Worm (Caenorhabditis elegans) whole organism, L1 larva: ENCODE results near the gene sma-3.
A peak's percentile ranks its signal among the peaks of the same experiment; 100 is the strongest.

Experiments
- C34B4.2 ChIP-seq: sonication (generic microtip); optimal IDR thresholded peaks from 2 replicates; lab custom pipeline; 2017; ENCODE audit warnings: mild to moderate bottlenecking, missing genetic modification characterization, missing compliant biosample characterization
- alr-1 ChIP-seq: fragments of 200-800 bp; sonication (Bioruptor generic); optimal IDR thresholded peaks from 2 replicates; lab custom pipeline; 2018; ENCODE audit warnings: borderline replicate concordance, mild to moderate bottlenecking, missing genetic modification characterization, missing compliant biosample characterization
- blmp-1 ChIP-seq: fragments of 150-350 bp; optimal IDR thresholded peaks from 2 replicates; lab custom pipeline; 2014; ENCODE audit warnings: missing biosample characterization, missing genetic modification characterization
- ceh-63 ChIP-seq: fragments of 200-800 bp; sonication (Bioruptor generic); optimal IDR thresholded peaks from 2 replicates; lab custom pipeline; 2018; ENCODE audit warnings: mild to moderate bottlenecking, missing genetic modification characterization, missing compliant biosample characterization
- ceh-8 ChIP-seq: fragments of 200-800 bp; sonication (Bioruptor generic); optimal IDR thresholded peaks from 2 replicates; lab custom pipeline; 2018; ENCODE audit warnings: mild to moderate bottlenecking, missing genetic modification characterization, moderate library complexity, missing compliant biosample characterization
- ceh-82 ChIP-seq, 3 experiments: fragments of 150-350 bp in 1 of 3; sonication (generic microtip) in 2 of 3; optimal IDR thresholded peaks; 2 replicates each; lab custom pipeline; 2014 to 2017; ENCODE audit warnings: missing biosample characterization in 3 of 3, missing genetic modification characterization in 3 of 3
- ceh-88 ChIP-seq: fragments of 200-800 bp; sonication (Bioruptor generic); IDR thresholded peaks from 2 replicates; pipeline ENCODE4 v1.3.6; 2022; ENCODE audit warnings: missing genetic modification characterization, missing compliant biosample characterization
- ceh-90 ChIP-seq: sonication (generic microtip); optimal IDR thresholded peaks from 2 replicates; lab custom pipeline; 2016; ENCODE audit warnings: missing genetic modification characterization, missing compliant biosample characterization
- dsc-1 ChIP-seq: sonication (generic microtip); optimal IDR thresholded peaks from 2 replicates; lab custom pipeline; 2016; ENCODE audit warnings: mild to moderate bottlenecking, missing genetic modification characterization, missing compliant biosample characterization
- efl-1 ChIP-seq, 4 experiments: fragments of 150-350 bp; optimal IDR thresholded peaks in 3 of 4; peaks in 1 of 4; 1 replicate in 1 of 4; 2 replicates in 3 of 4; lab custom pipeline; 2014; ENCODE audit warnings: missing biosample characterization in 2 of 4, missing genetic modification characterization in 2 of 4, missing genetic modification reagents in 2 of 4
- egl-27 ChIP-seq, 2 experiments: fragments of 150-350 bp in 1 of 2; sonication (generic microtip); optimal IDR thresholded peaks; 3 replicates each; lab custom pipeline; 2017 to 2018; ENCODE audit warnings: missing biosample characterization in 2 of 2, missing genetic modification characterization in 2 of 2, missing genetic modification reagents in 2 of 2
- elt-3 ChIP-seq, 6 experiments: fragments of 150-350 bp in 1 of 6; sonication (generic microtip); optimal IDR thresholded peaks; 2 replicates each; lab custom pipeline; 2017 to 2018; ENCODE audit warnings: missing biosample characterization in 6 of 6, missing genetic modification characterization in 6 of 6, inconsistent platforms in 1 of 6
- ets-5 ChIP-seq: fragments of 200-800 bp; sonication (Bioruptor generic); IDR thresholded peaks from 2 replicates; pipeline ENCODE4 v1.3.6; 2022; ENCODE audit warnings: missing genetic modification characterization, missing compliant biosample characterization
- fkh-8 ChIP-seq: sonication (generic microtip); optimal IDR thresholded peaks from 2 replicates; lab custom pipeline; 2016; ENCODE audit warnings: mild to moderate bottlenecking, missing genetic modification characterization, missing compliant biosample characterization
- grh-1 ChIP-seq: fragments of 200-800 bp; sonication (Bioruptor generic); IDR thresholded peaks from 2 replicates; pipeline ENCODE4 v1.3.6; 2022; ENCODE audit warnings: missing genetic modification reagents, missing genetic modification characterization, missing compliant biosample characterization
- hlh-17 ChIP-seq: fragments of 200-800 bp; sonication (Bioruptor generic); optimal IDR thresholded peaks from 2 replicates; lab custom pipeline; 2018; ENCODE audit warnings: missing genetic modification characterization, mild to moderate bottlenecking, missing compliant biosample characterization, moderate library complexity, borderline replicate concordance
- isw-1 ChIP-seq: fragments of 200-800 bp; sonication (Bioruptor generic); IDR thresholded peaks from 2 replicates; pipeline ENCODE4 v1.3.6; 2022; ENCODE audit warnings: missing genetic modification characterization, missing compliant biosample characterization
- jun-1 ChIP-seq: fragments of 150-350 bp; optimal IDR thresholded peaks from 2 replicates; lab custom pipeline; 2014; ENCODE audit warnings: missing biosample characterization, missing genetic modification reagents, missing genetic modification characterization
- lin-13 ChIP-seq: fragments of 150-350 bp; optimal IDR thresholded peaks from 2 replicates; lab custom pipeline; 2014; ENCODE audit warnings: missing biosample characterization, missing genetic modification reagents, missing genetic modification characterization
- lin-14 ChIP-seq: fragments of 200-800 bp; sonication (Bioruptor generic); optimal IDR thresholded peaks from 2 replicates; lab custom pipeline; 2018; ENCODE audit warnings: mild to moderate bottlenecking, missing genetic modification characterization, moderate library complexity, missing compliant biosample characterization
- lin-39 ChIP-seq: fragments of 150-350 bp; optimal IDR thresholded peaks from 2 replicates; lab custom pipeline; 2014; ENCODE audit warnings: missing biosample characterization, missing genetic modification reagents, missing genetic modification characterization
- mef-2 ChIP-seq: fragments of 150-350 bp; optimal IDR thresholded peaks from 2 replicates; lab custom pipeline; 2014; ENCODE audit warnings: missing biosample characterization, missing genetic modification characterization
- nhr-12 ChIP-seq: sonication (generic microtip); optimal IDR thresholded peaks from 2 replicates; lab custom pipeline; 2017; ENCODE audit warnings: missing biosample characterization, missing genetic modification characterization
- nhr-19 ChIP-seq: fragments of 200-800 bp; sonication (Bioruptor generic); conservative IDR thresholded peaks from 2 replicates; pipeline ENCODE4 v1.3.6; 2022; ENCODE audit warnings: missing genetic modification characterization, missing compliant biosample characterization
- nhr-20 ChIP-seq: sonication (generic microtip); optimal IDR thresholded peaks from 2 replicates; lab custom pipeline; 2016; ENCODE audit warnings: mild to moderate bottlenecking, missing genetic modification characterization, missing compliant biosample characterization
- nhr-28 ChIP-seq: fragments of 150-350 bp; optimal IDR thresholded peaks from 2 replicates; lab custom pipeline; 2014; ENCODE audit warnings: missing biosample characterization, missing genetic modification characterization
- nhr-47 ChIP-seq: sonication (generic microtip); optimal IDR thresholded peaks from 2 replicates; lab custom pipeline; 2016; ENCODE audit warnings: mild to moderate bottlenecking, missing genetic modification characterization, moderate library complexity, missing compliant biosample characterization
- nhr-71 ChIP-seq: sonication (generic microtip); optimal IDR thresholded peaks from 2 replicates; lab custom pipeline; 2016; ENCODE audit warnings: mild to moderate bottlenecking, missing genetic modification characterization, moderate library complexity, missing compliant biosample characterization
- nhr-85 ChIP-seq: sonication (generic microtip); peaks from one replicate; lab custom pipeline; 2016; ENCODE audit warnings: missing genetic modification characterization, inconsistent platforms, missing compliant biosample characterization
- pqm-1 ChIP-seq: sonication (generic microtip); optimal IDR thresholded peaks from 3 replicates; lab custom pipeline; 2017; ENCODE audit warnings: missing biosample characterization, missing genetic modification characterization
- rnt-1 ChIP-seq: sonication (generic microtip); optimal IDR thresholded peaks from 2 replicates; lab custom pipeline; 2016; ENCODE audit warnings: mild to moderate bottlenecking, missing genetic modification characterization, moderate library complexity, missing compliant biosample characterization
- snu-23 ChIP-seq: sonication (generic microtip); optimal IDR thresholded peaks from 2 replicates; lab custom pipeline; 2016; ENCODE audit warnings: missing genetic modification characterization, missing compliant biosample characterization
- sptf-1 ChIP-seq: fragments of 150-350 bp; optimal IDR thresholded peaks from 2 replicates; lab custom pipeline; 2014; ENCODE audit warnings: missing biosample characterization, missing genetic modification characterization
- tbx-2 ChIP-seq: sonication (generic microtip); optimal IDR thresholded peaks from 2 replicates; lab custom pipeline; 2016; ENCODE audit warnings: missing genetic modification characterization, missing compliant biosample characterization
- unc-62 ChIP-seq: fragments of 150-350 bp; optimal IDR thresholded peaks from 2 replicates; lab custom pipeline; 2014; ENCODE audit warnings: missing biosample characterization, missing genetic modification reagents, missing genetic modification characterization
- unc-86 ChIP-seq: sonication (generic microtip); optimal IDR thresholded peaks from 2 replicates; lab custom pipeline; 2016; ENCODE audit warnings: missing genetic modification characterization, missing compliant biosample characterization
- vab-15 ChIP-seq: sonication (generic microtip); optimal IDR thresholded peaks from 2 replicates; lab custom pipeline; 2017; ENCODE audit warnings: missing genotype, mild to moderate bottlenecking, missing genetic modification characterization, missing compliant biosample characterization
- xbp-1 ChIP-seq: sonication (generic microtip); optimal IDR thresholded peaks from 2 replicates; lab custom pipeline; 2016; ENCODE audit warnings: missing genetic modification characterization, missing compliant biosample characterization
- zip-4 ChIP-seq: fragments of 200-800 bp; sonication (Bioruptor generic); optimal IDR thresholded peaks from 2 replicates; lab custom pipeline; 2018; ENCODE audit warnings: mild to moderate bottlenecking, missing genetic modification characterization, moderate library complexity, missing compliant biosample characterization

The sma-3 gene

ce11 chrIII:6873724-6874123, 10.0 kb upstream of the sma-3 start (continued):
- TF ChIP-seq ceh-88: no peak
- no peak for TF ChIP-seq vab-15 (tag; lab: Kevin White, UChicago)
- TF ChIP-seq nhr-20: peak; percentile 36
- no peak for TF ChIP-seq unc-62
- TF ChIP-seq nhr-47: peak; percentile 50
- no peak for TF ChIP-seq hlh-17
- no peak for TF ChIP-seq nhr-28 (tag; lab: Kevin White, UChicago)
- no peak for TF ChIP-seq alr-1 (tag; lab: Kevin White, UChicago)
- TF ChIP-seq rnt-1: peak; percentile 75
- TF ChIP-seq egl-27 (tag; optimal IDR thresholded peaks at IDR 0.05; lab: Kevin White, UChicago): no peak
- TF ChIP-seq lin-14 (GFP tag; lab: Kevin White, UChicago): peak; percentile 81
- TF ChIP-seq fkh-8 (tag; lab: Kevin White, UChicago): peak; percentile 32
- TF ChIP-seq, all 84 proteins: peak for 16

ce11 chrIII:6872534-6873150, 8.9 kb upstream of the sma-3 start, which contains the start of gene K04C2.3:
K04C2.3 (plus strand) TSS chrIII:6873089.
- TF ChIP-seq mef-2 (tag; lab: Kevin White, UChicago): no peak
- TF ChIP-seq lin-39 (tag; lab: Kevin White, UChicago): no peak
- peak; percentile 19 for TF ChIP-seq blmp-1 (tag; lab: Kevin White, UChicago)
- peak in 2 of 6 experiments; percentile 10 for TF ChIP-seq elt-3 (tag; optimal IDR thresholded peaks at IDR 0.05; lab: Kevin White, UChicago)
- peak; percentile 20 for TF ChIP-seq nhr-71 (tag; lab: Kevin White, UChicago)
- TF ChIP-seq dsc-1 (tag; lab: Kevin White, UChicago): no peak
- peak; percentile 15; the same call in 1 of the 2 replicates for TF ChIP-seq nhr-19 (GFP tag; lab: Robert Waterston, UW)
- no peak for TF ChIP-seq nhr-28 (tag; lab: Kevin White, UChicago)
- no peak for TF ChIP-seq zip-4 (GFP tag; lab: Kevin White, UChicago)
- TF ChIP-seq tbx-2 (tag; lab: Kevin White, UChicago): peak; percentile 6
- peak; percentile 6 for TF ChIP-seq nhr-20
- peak; percentile 26 for TF ChIP-seq rnt-1
- TF ChIP-seq nhr-85 (tag; lab: Kevin White, UChicago): no peak
- no peak for TF ChIP-seq jun-1 (tag; lab: Kevin White, UChicago)
- TF ChIP-seq efl-1 (optimal IDR thresholded peaks at IDR 0.05; lab: Kevin White, UChicago): no peak
- TF ChIP-seq efl-1 (GFP tag; optimal IDR thresholded peaks at IDR 0.05 in 1 of 2; lab: Kevin White, UChicago): peak in 1 of 2 experiments; percentile 71
- TF ChIP-seq ceh-88: peak; percentile 28; the same call in 1 of the 2 replicates
- TF ChIP-seq nhr-47: no peak

ce11 chrIII:6871668-6872067, 7.9 kb upstream of the sma-3 start:
- TF ChIP-seq lin-14 (GFP tag; lab: Kevin White, UChicago) (peak; percentile 49), ceh-8 (GFP tag; lab: Kevin White, UChicago) (no peak), isw-1 (GFP tag; lab: Robert Waterston, UW) (no peak), jun-1 (tag; lab: Kevin White, UChicago) (no peak), lin-13 (GFP tag; lab: Kevin White, UChicago) (no peak), ceh-90 (tag; lab: Kevin White, UChicago) (no peak), pqm-1 (tag; lab: Kevin White, UChicago) (no peak), blmp-1 (tag; lab: Kevin White, UChicago) (no peak), snu-23 (GFP tag; lab: Kevin White, UChicago) (no peak), C34B4.2 (tag; lab: Kevin White, UChicago) (no peak), grh-1 (GFP tag; lab: Robert Waterston, UW) (no peak), nhr-20 (no peak), sptf-1 (no peak), ceh-63 (GFP tag; lab: Kevin White, UChicago) (no peak), unc-86 (tag; lab: Kevin White, UChicago) (no peak), tbx-2 (tag; lab: Kevin White, UChicago) (peak; percentile 2), nhr-12 (tag; lab: Kevin White, UChicago) (no peak), ets-5 (GFP tag; lab: Robert Waterston, UW) (no peak), rnt-1 (peak; percentile 12), xbp-1 (tag; lab: Kevin White, UChicago) (no peak), ceh-82 (tag; optimal IDR thresholded peaks at IDR 0.05; lab: Kevin White, UChicago) (peak in 1 of 3 experiments; percentile 24), unc-62 (no peak)
